Fruit fly (Drosophila melanogaster): Measurements from ENCODE around the gene Sirt2.
A peak's percentile ranks its signal among the peaks of the same experiment; 100 is the strongest.

Sirt2 gene

dm6 chr3R:20317402-20318165, 10.7 kb upstream of the Sirt2 start (continued):
- TF ChIP-seq usp (GFP tag; optimal IDR thresholded peaks at IDR 0.05) = no peak
- peak; percentile 9 for TF ChIP-seq CG34376 (GFP tag; optimal IDR thresholded peaks at IDR 0.05)
- TF ChIP-seq CG11723 (GFP tag; optimal IDR thresholded peaks at IDR 0.05) = no peak
- no peak for TF ChIP-seq fd3F (GFP tag; optimal IDR thresholded peaks at IDR 0.05)
- no peak for TF ChIP-seq Bdp1 (GFP tag; optimal IDR thresholded peaks at IDR 0.05)
- peak; percentile 53 for TF ChIP-seq exex (tag; optimal IDR thresholded peaks at IDR 0.05)
- TF ChIP-seq CG15514 (GFP tag; optimal IDR thresholded peaks at IDR 0.05) = peak; percentile 13
- no peak for TF ChIP-seq CG9876 (GFP tag; optimal IDR thresholded peaks at IDR 0.05)
- no peak for TF ChIP-seq Spps (tag; optimal IDR thresholded peaks at IDR 0.05)
- TF ChIP-seq prd (optimal IDR thresholded peaks at IDR 0.05) = no peak
- no peak for TF ChIP-seq prd (GFP tag; IDR thresholded peaks at IDR 0.05)
- no peak for TF ChIP-seq CG4424 (GFP tag; optimal IDR thresholded peaks at IDR 0.05)
- TF ChIP-seq CG17359 (tag; optimal IDR thresholded peaks at IDR 0.05) = no peak
- no peak for TF ChIP-seq HmgD (GFP tag; optimal IDR thresholded peaks at IDR 0.05)
- no peak for TF ChIP-seq Atf3 (GFP tag; optimal IDR thresholded peaks at IDR 0.05)
- TF ChIP-seq Sox100B (GFP tag; optimal IDR thresholded peaks at IDR 0.05) = no peak
- TF ChIP-seq CG10543 (GFP tag; optimal IDR thresholded peaks at IDR 0.05) = peak; percentile 87
- no peak for TF ChIP-seq dysf (GFP tag; IDR thresholded peaks at IDR 0.05)
- no peak for TF ChIP-seq CG14441 (GFP tag; IDR thresholded peaks at IDR 0.05)
- no peak for TF ChIP-seq CG2120 (GFP tag; optimal IDR thresholded peaks at IDR 0.05)
- TF ChIP-seq Trl (optimal IDR thresholded peaks at IDR 0.05) = peak in 1 of 2 experiments; percentile 41
- TF ChIP-seq Trl (GFP tag; optimal IDR thresholded peaks at IDR 0.05) = no peak
- no peak for TF ChIP-seq nmo (GFP tag; optimal IDR thresholded peaks at IDR 0.05)
- TF ChIP-seq CG10209 (GFP tag; optimal IDR thresholded peaks at IDR 0.05) = no peak
- TF ChIP-seq zfh2 (GFP tag; optimal IDR thresholded peaks at IDR 0.05) = no peak
- peak; percentile 25 for TF ChIP-seq cg (GFP tag; optimal IDR thresholded peaks at IDR 0.05)
- no peak for TF ChIP-seq shn (GFP tag; optimal IDR thresholded peaks at IDR 0.05)
- no peak for TF ChIP-seq Deaf1 (tag; optimal IDR thresholded peaks at IDR 0.05)
- 0 out of 3 replicates have a peak, but pooled peaks have one; percentile 29 for TF ChIP-seq z (GFP tag; IDR thresholded peaks at IDR 0.05)
- no peak for TF ChIP-seq CG10979 (tag; optimal IDR thresholded peaks at IDR 0.05)
- no peak for TF ChIP-seq ash1 (GFP tag; optimal IDR thresholded peaks at IDR 0.05)
- TF ChIP-seq gem (tag; optimal IDR thresholded peaks at IDR 0.05) = no peak
- TF ChIP-seq CG14667 (GFP tag; IDR thresholded peaks at IDR 0.05) = no peak
- TF ChIP-seq CG15696 (tag; optimal IDR thresholded peaks at IDR 0.05) = no peak
- TF ChIP-seq CG13894 (tag; optimal IDR thresholded peaks at IDR 0.05) = peak; percentile 17
- TF ChIP-seq salm (tag; optimal IDR thresholded peaks at IDR 0.05) = no peak
- no peak for TF ChIP-seq Hmr (GFP tag; optimal IDR thresholded peaks at IDR 0.05)
- TF ChIP-seq HHEX (GFP tag; optimal IDR thresholded peaks at IDR 0.05) = peak; percentile 4
- TF ChIP-seq MBD-R2 (GFP tag; IDR thresholded peaks at IDR 0.05) = no peak
- TF ChIP-seq pum (GFP tag; optimal IDR thresholded peaks at IDR 0.05) = no peak
- peak; percentile 71; the same call in 1 of the 4 replicates for TF ChIP-seq chinmo (GFP tag; IDR thresholded peaks at IDR 0.05; ENCODE audit: partially characterized antibody)
- no peak for TF ChIP-seq Dbx (GFP tag; IDR thresholded peaks at IDR 0.05)
- no peak for TF ChIP-seq CG13624 (GFP tag; optimal IDR thresholded peaks at IDR 0.05)
- TF ChIP-seq CG30020 (tag; optimal IDR thresholded peaks at IDR 0.05) = no peak
- no peak for TF ChIP-seq CG1603 (tag; optimal IDR thresholded peaks at IDR 0.05)
- no peak for TF ChIP-seq CG3838 (GFP tag; optimal IDR thresholded peaks at IDR 0.05)
- no peak for TF ChIP-seq CG6765 (GFP tag; optimal IDR thresholded peaks at IDR 0.05)
- no peak for TF ChIP-seq Antp (GFP tag; optimal IDR thresholded peaks at IDR 0.05)
- TF ChIP-seq Rfx (GFP tag; IDR thresholded peaks at IDR 0.05) = peak; percentile 22; the same call in 1 of the 2 replicates
- TF ChIP-seq hb (GFP tag; IDR thresholded peaks at IDR 0.05; ENCODE audit: partially characterized antibody) = no peak
